Fruit fly (Drosophila melanogaster): Measurements from ENCODE around the gene CG43145.
A peak's percentile ranks its signal among the peaks of the same experiment; 100 is the strongest.

The CG43145 gene

DNA sequence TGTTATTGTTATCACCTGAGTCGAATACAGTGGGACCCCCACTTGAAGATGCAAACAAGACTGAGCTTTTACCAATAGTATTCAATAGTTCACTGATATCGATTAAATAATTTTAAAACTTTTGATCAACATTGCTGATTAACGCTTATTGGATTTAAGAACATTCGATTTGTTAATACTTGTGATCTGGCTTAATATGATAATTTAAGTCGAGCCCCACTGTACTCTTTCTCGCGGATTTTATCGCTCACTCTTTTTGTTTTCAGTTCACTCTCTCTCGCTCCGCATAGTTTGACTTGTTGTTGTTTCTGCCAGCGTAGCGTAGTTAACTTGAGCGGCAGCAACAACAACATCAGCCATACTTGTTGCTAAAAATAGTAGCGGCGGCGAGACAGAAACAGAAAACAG, 45.9 kb upstream of the CG43145 start (continued):
- TF ChIP-seq luna (GFP tag; optimal IDR thresholded peaks at IDR 0.05) (peak; percentile 96), D19A (tag; optimal IDR thresholded peaks at IDR 0.05) (peak; percentile 96), esg (GFP tag; conservative IDR thresholded peaks at IDR 0.05) (peak; percentile 97), mld (GFP tag; IDR thresholded peaks at IDR 0.05; ENCODE audit: partially characterized antibody) (no peak), Usf (GFP tag; optimal IDR thresholded peaks at IDR 0.05) (peak; percentile 97), sug (tag; optimal IDR thresholded peaks at IDR 0.05) (peak; percentile 98), CG15601 (tag; optimal IDR thresholded peaks at IDR 0.05) (peak; percentile 98), Awh (GFP tag; IDR thresholded peaks at IDR 0.05) (peak; percentile 98), Drgx (GFP tag; IDR thresholded peaks at IDR 0.05) (peak; percentile 100), bsh (GFP tag; optimal IDR thresholded peaks at IDR 0.05) (peak; percentile 97 to 99), CG7786 (GFP tag; optimal IDR thresholded peaks at IDR 0.05) (peak; percentile 98), CG8765 (GFP tag; IDR thresholded peaks at IDR 0.05) (peak; percentile 95), CG15073 (GFP tag; optimal IDR thresholded peaks at IDR 0.05) (peak; percentile 85), CG10209 (GFP tag; optimal IDR thresholded peaks at IDR 0.05) (peak; percentile 97), en (GFP tag; optimal IDR thresholded peaks at IDR 0.05) (peak; percentile 97), bab2 (GFP tag; optimal IDR thresholded peaks at IDR 0.05) (peak; percentile 98), CG5245 (GFP tag; optimal IDR thresholded peaks at IDR 0.05) (peak; percentile 98), CG2129 (GFP tag; IDR thresholded peaks at IDR 0.05; ENCODE audit: partially characterized antibody) (no peak), CG11456 (GFP tag; IDR thresholded peaks at IDR 0.05) (peak; percentile 97), Vsx1 (GFP tag; optimal IDR thresholded peaks at IDR 0.05) (peak; percentile 94), CTCF (GFP tag; optimal IDR thresholded peaks at IDR 0.05) (peak; percentile 71), crc (GFP tag; optimal IDR thresholded peaks at IDR 0.05) (peak; percentile 98), CG11247 (GFP tag; IDR thresholded peaks at IDR 0.05) (peak; percentile 96), CG13296 (GFP tag; optimal IDR thresholded peaks at IDR 0.05) (peak; percentile 98), CG9817 (tag; optimal IDR thresholded peaks at IDR 0.05) (peak; percentile 99), chn (GFP tag; optimal IDR thresholded peaks at IDR 0.05) (peak; percentile 96), CG12104 (GFP tag; optimal IDR thresholded peaks at IDR 0.05) (peak; percentile 96), z (GFP tag; IDR thresholded peaks at IDR 0.05) (peak; percentile 65), br (optimal IDR thresholded peaks at IDR 0.05) (no peak), CG2875 (GFP tag; optimal IDR thresholded peaks at IDR 0.05) (peak; percentile 97), CG1832 (GFP tag; optimal IDR thresholded peaks at IDR 0.05) (no peak), lola (GFP tag; optimal IDR thresholded peaks at IDR 0.05) (peak in 1 of 3 experiments; percentile 95), Dref (GFP tag; IDR thresholded peaks at IDR 0.05) (peak; percentile 38; the same call in 1 of the 2 replicates), bbx (GFP tag; IDR thresholded peaks at IDR 0.05; ENCODE audit: partially characterized antibody) (no peak), Nf-YA (GFP tag; IDR thresholded peaks at IDR 0.05) (peak; percentile 96), CG5180 (GFP tag; optimal IDR thresholded peaks at IDR 0.05) (peak; percentile 92), cato (GFP tag; optimal IDR thresholded peaks at IDR 0.05; ENCODE audit: borderline replicate concordance) (peak; percentile 94), emc (GFP tag; optimal IDR thresholded peaks at IDR 0.05) (peak; percentile 94), chm (GFP tag; IDR thresholded peaks at IDR 0.05) (peak; percentile 99), HmgD (GFP tag; optimal IDR thresholded peaks at IDR 0.05) (peak; percentile 97), CG15514 (GFP tag; optimal IDR thresholded peaks at IDR 0.05) (peak; percentile 94), ssp (GFP tag; IDR thresholded peaks at IDR 0.05) (peak; percentile 89), Jarid2 (GFP tag; optimal IDR thresholded peaks at IDR 0.05) (peak; percentile 88), Hey (tag; optimal IDR thresholded peaks at IDR 0.05) (peak; percentile 92), Fer1 (GFP tag; optimal IDR thresholded peaks at IDR 0.05) (peak; percentile 99), bcd (GFP tag; optimal IDR thresholded peaks at IDR 0.05) (peak; percentile 98), CG4328 (GFP tag; optimal IDR thresholded peaks at IDR 0.05) (peak; percentile 98), dmrt11E (tag; optimal IDR thresholded peaks at IDR 0.05) (peak; percentile 97), CG16813 (GFP tag; IDR thresholded peaks at IDR 0.05; ENCODE audit: partially characterized antibody) (no peak), unpg (GFP tag; optimal IDR thresholded peaks at IDR 0.05) (peak; percentile 99), bowl (GFP tag; IDR thresholded peaks at IDR 0.05) (peak; percentile 95)
